Worm (Caenorhabditis elegans) whole organism, early embryonic: ENCODE data around the gene henn-1.

Source experiments
- B0310.2 ChIP-seq: sonication (generic microtip); optimal IDR thresholded peaks from 2 replicates; lab custom pipeline; 2016; ENCODE audit warnings: mild to moderate bottlenecking, missing genetic modification characterization, missing compliant biosample characterization
- F13C5.2 ChIP-seq: sonication (generic microtip); optimal IDR thresholded peaks from 2 replicates; lab custom pipeline; 2017; ENCODE audit warnings: mild to moderate bottlenecking, missing genetic modification characterization, inconsistent platforms, missing compliant biosample characterization
- aly-1 ChIP-seq: sonication (generic microtip); optimal IDR thresholded peaks from 2 replicates; lab custom pipeline; 2016; ENCODE audit warnings: missing genetic modification characterization, missing compliant biosample characterization
- ama-1 ChIP-seq: fragments of 150-350 bp; optimal IDR thresholded peaks from 2 replicates; lab custom pipeline; 2014
- ceh-13 ChIP-seq: fragments of 200-800 bp; sonication (Bioruptor generic); optimal IDR thresholded peaks from 2 replicates; lab custom pipeline; 2018; ENCODE audit warnings: mild to moderate bottlenecking, missing genetic modification characterization, missing compliant biosample characterization
- ceh-36 ChIP-seq: sonication (generic microtip); optimal IDR thresholded peaks from 2 replicates; lab custom pipeline; 2016; ENCODE audit warnings: missing genetic modification characterization, inconsistent platforms, missing compliant biosample characterization
- ets-7 ChIP-seq: sonication (generic microtip); optimal IDR thresholded peaks from 2 replicates; lab custom pipeline; 2016; ENCODE audit warnings: missing genotype, missing genetic modification characterization, missing compliant biosample characterization
- flt-1 ChIP-seq: fragments of 200-800 bp; sonication (Bioruptor generic); IDR thresholded peaks from 2 replicates; pipeline ENCODE4 v1.3.6; 2022; ENCODE audit warnings: missing genetic modification characterization, missing compliant biosample characterization
- hmbx-1 ChIP-seq: sonication (generic microtip); optimal IDR thresholded peaks from 2 replicates; lab custom pipeline; 2016; ENCODE audit warnings: mild to moderate bottlenecking, missing genetic modification characterization, missing compliant biosample characterization
- hmg-4 ChIP-seq: fragments of 200-800 bp; sonication (Bioruptor generic); optimal IDR thresholded peaks from 2 replicates; lab custom pipeline; 2018; ENCODE audit warnings: mild to moderate bottlenecking, missing genetic modification characterization, missing compliant biosample characterization
- hnd-1 ChIP-seq: sonication (generic microtip); optimal IDR thresholded peaks from 2 replicates; lab custom pipeline; 2016; ENCODE audit warnings: missing genetic modification characterization, missing compliant biosample characterization
- pes-1 ChIP-seq: fragments of 200-800 bp; sonication (Bioruptor generic); IDR thresholded peaks from 2 replicates; pipeline ENCODE4 v1.3.6; 2022; ENCODE audit warnings: missing genetic modification reagents, missing genetic modification characterization, missing compliant biosample characterization
- scrt-1 ChIP-seq: fragments of 200-800 bp; sonication (Bioruptor generic); IDR thresholded peaks from 2 replicates; pipeline ENCODE4 v1.3.6; 2022; ENCODE audit warnings: missing genetic modification characterization, missing compliant biosample characterization
- sea-1 ChIP-seq: fragments of 200-800 bp; sonication (Bioruptor generic); conservative IDR thresholded peaks from 2 replicates; pipeline ENCODE4 v1.3.6; 2022; ENCODE audit warnings: missing genetic modification characterization, missing compliant biosample characterization
- tbx-11 ChIP-seq: fragments of 200-800 bp; sonication (Bioruptor generic); IDR thresholded peaks from 2 replicates; pipeline ENCODE4 v1.3.6; 2022; ENCODE audit warnings: missing genetic modification characterization, missing compliant biosample characterization
- tbx-37 ChIP-seq: fragments of 200-800 bp; sonication (Bioruptor generic); conservative IDR thresholded peaks from 2 replicates; pipeline ENCODE4 v1.3.6; 2022; ENCODE audit warnings: missing genetic modification reagents, missing genetic modification characterization, missing compliant biosample characterization
- tra-4 ChIP-seq: sonication (generic microtip); optimal IDR thresholded peaks from 2 replicates; lab custom pipeline; 2017; ENCODE audit warnings: missing genetic modification characterization, missing compliant biosample characterization

Gene henn-1

ce11 chrIII:8232634-8233033 is at the start of gene henn-1:
henn-1 (plus strand) TSS chrIII:8232651.
- no peak for TF ChIP-seq tbx-37 (GFP tag; lab: Robert Waterston, UW)
- no peak for TF ChIP-seq aly-1 (tag; lab: Kevin White, UChicago)
- no peak for TF ChIP-seq hnd-1 (tag; lab: Kevin White, UChicago)
- no peak for TF ChIP-seq hmg-4 (GFP tag; lab: Kevin White, UChicago)
- no peak for TF ChIP-seq ceh-36 (tag; lab: Kevin White, UChicago)
- no peak for TF ChIP-seq tra-4 (tag; lab: Kevin White, UChicago)
- TF ChIP-seq ama-1 (lab: Kevin White, UChicago): no peak
- no peak for TF ChIP-seq hmbx-1 (tag; lab: Kevin White, UChicago)
- no peak for TF ChIP-seq flt-1 (GFP tag; lab: Robert Waterston, UW)
- no peak for TF ChIP-seq pes-1 (GFP tag; lab: Robert Waterston, UW)
- TF ChIP-seq scrt-1 (GFP tag; lab: Robert Waterston, UW): no peak
- no peak for TF ChIP-seq ets-7 (tag; lab: Kevin White, UChicago)
- no peak for TF ChIP-seq tbx-11 (GFP tag; lab: Robert Waterston, UW)
- TF ChIP-seq sea-1: no peak
- TF ChIP-seq F13C5.2: no peak
- TF ChIP-seq B0310.2 (tag; lab: Kevin White, UChicago): no peak
- no peak for TF ChIP-seq ceh-13 (GFP tag; lab: Kevin White, UChicago)

DNA sequence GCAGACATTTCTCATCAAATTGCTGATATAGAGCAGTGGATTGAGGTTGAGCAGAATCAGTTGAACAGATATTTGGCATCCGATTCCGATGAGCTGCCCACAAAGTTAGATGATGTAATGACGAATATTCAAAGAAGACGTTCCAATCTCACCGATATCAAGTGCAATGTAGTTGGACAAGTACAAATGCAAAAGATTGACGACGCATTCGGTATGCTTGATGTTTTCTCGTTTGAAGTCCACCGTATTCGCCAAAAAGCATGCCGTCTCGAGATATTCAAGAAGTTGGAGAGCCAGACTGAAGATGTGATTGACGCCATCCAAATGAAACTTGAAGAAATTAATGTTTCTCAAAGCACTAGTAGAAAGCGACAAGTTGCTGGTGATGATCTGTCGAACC is 47.3 kb upstream of the henn-1 start:
- TF ChIP-seq ceh-36 (tag; lab: Kevin White, UChicago): no peak
- TF ChIP-seq ceh-13 (GFP tag; lab: Kevin White, UChicago): no peak
- TF ChIP-seq tbx-11 (GFP tag; lab: Robert Waterston, UW): no peak
- no peak for TF ChIP-seq tbx-37 (GFP tag; lab: Robert Waterston, UW)
- TF ChIP-seq pes-1 (GFP tag; lab: Robert Waterston, UW): no peak
- no peak for TF ChIP-seq B0310.2 (tag; lab: Kevin White, UChicago)
- no peak for TF ChIP-seq flt-1 (GFP tag; lab: Robert Waterston, UW)
- no peak for TF ChIP-seq hmbx-1 (tag; lab: Kevin White, UChicago)
- TF ChIP-seq sea-1: no peak

DNA sequence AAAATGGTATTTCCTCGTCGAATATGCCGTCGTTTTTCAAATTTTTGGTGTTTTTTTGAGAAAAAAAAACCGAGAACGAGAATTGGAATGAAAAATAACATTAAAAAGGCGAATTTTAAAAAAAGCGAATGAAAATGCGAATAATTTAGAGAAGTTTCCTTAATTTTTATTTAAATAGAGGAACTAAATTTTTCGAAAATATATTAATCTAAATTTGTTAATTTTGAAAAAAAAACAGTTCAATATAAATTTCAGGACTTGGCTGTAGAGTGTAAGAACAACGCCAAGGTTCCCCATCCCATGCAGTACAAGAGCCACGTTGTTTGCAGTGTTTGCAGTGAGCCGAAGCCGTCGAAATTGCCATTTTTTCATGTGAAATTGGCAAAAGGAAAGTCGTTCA is 41.9 kb upstream of the henn-1 start, which contains the start of gene C50C3.19:
TSS of gene C50C3.19 (plus strand) at position 301 of the 400 bp plus-strand sequence.
- TF ChIP-seq B0310.2 (tag; lab: Kevin White, UChicago) (no peak), ceh-36 (tag; lab: Kevin White, UChicago) (no peak), F13C5.2 (no peak), aly-1 (tag; lab: Kevin White, UChicago) (no peak), sea-1 (no peak), hmbx-1 (tag; lab: Kevin White, UChicago) (no peak), tra-4 (tag; lab: Kevin White, UChicago) (no peak), hnd-1 (tag; lab: Kevin White, UChicago) (no peak), ets-7 (tag; lab: Kevin White, UChicago) (no peak), tbx-11 (GFP tag; lab: Robert Waterston, UW) (no peak), tbx-37 (GFP tag; lab: Robert Waterston, UW) (no peak), flt-1 (GFP tag; lab: Robert Waterston, UW) (no peak), ama-1 (lab: Kevin White, UChicago) (no peak), pes-1 (GFP tag; lab: Robert Waterston, UW) (no peak), scrt-1 (GFP tag; lab: Robert Waterston, UW) (no peak), ceh-13 (GFP tag; lab: Kevin White, UChicago) (no peak), hmg-4 (GFP tag; lab: Kevin White, UChicago) (no peak)

DNA sequence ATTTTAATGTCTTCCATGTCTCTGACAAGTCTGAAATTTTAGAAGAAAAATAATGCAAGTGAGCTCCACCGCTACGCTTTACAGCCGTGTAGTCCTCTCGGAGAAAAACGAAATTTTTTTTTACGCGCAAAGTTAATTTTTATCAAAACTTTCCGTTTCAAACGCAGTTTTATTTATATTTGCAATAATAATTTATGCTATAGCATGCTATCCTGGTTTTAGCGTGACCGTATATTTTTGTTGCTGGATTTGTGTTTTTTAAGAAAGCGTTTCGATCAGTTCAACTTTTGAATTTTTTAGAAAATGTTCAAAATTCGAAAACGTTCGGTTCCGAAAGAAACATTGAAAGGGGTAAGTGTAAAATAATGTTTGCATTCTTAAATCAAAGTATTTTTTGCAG is 40.8 kb upstream of the henn-1 start, which contains the start of gene C50C3.1:
TSS of gene C50C3.1 (plus strand) at position 301 of the 400 bp plus-strand sequence.
- TF ChIP-seq sea-1 (no peak), ama-1 (lab: Kevin White, UChicago) (no peak), B0310.2 (tag; lab: Kevin White, UChicago) (no peak), ceh-13 (GFP tag; lab: Kevin White, UChicago) (no peak), pes-1 (GFP tag; lab: Robert Waterston, UW) (no peak), hmg-4 (GFP tag; lab: Kevin White, UChicago) (no peak), F13C5.2 (no peak), scrt-1 (GFP tag; lab: Robert Waterston, UW) (no peak), tra-4 (tag; lab: Kevin White, UChicago) (no peak), aly-1 (tag; lab: Kevin White, UChicago) (no peak), ceh-36 (tag; lab: Kevin White, UChicago) (no peak), hnd-1 (tag; lab: Kevin White, UChicago) (no peak), ets-7 (tag; lab: Kevin White, UChicago) (no peak), tbx-11 (GFP tag; lab: Robert Waterston, UW) (no peak), hmbx-1 (tag; lab: Kevin White, UChicago) (no peak), flt-1 (GFP tag; lab: Robert Waterston, UW) (no peak), tbx-37 (GFP tag; lab: Robert Waterston, UW) (no peak)

DNA sequence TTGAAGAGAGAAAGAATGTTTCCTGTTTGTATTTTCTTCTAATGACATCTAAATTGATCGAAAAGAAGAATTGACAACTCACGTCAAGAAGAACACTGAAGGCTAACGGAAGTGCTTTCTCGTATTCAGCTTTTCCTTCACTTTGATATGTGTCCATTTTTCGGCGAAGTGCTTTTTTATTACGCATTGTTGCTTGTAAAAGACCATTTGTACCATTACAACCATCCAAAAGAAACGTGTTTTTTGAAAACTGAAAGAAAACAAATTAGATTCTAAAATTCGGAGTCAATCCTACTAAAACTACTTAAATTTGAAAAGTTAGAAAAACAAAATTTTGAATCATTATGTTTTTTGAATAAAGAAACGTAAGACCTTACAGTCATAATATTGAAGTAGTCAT is 33.4 kb upstream of the henn-1 start:
- TF ChIP-seq hmbx-1 (tag; lab: Kevin White, UChicago) (no peak), pes-1 (GFP tag; lab: Robert Waterston, UW) (no peak), tbx-37 (GFP tag; lab: Robert Waterston, UW) (no peak), hnd-1 (tag; lab: Kevin White, UChicago) (no peak), hmg-4 (GFP tag; lab: Kevin White, UChicago) (no peak), scrt-1 (GFP tag; lab: Robert Waterston, UW) (no peak), flt-1 (GFP tag; lab: Robert Waterston, UW) (no peak), tra-4 (tag; lab: Kevin White, UChicago) (no peak), tbx-11 (GFP tag; lab: Robert Waterston, UW) (no peak), sea-1 (no peak), B0310.2 (tag; lab: Kevin White, UChicago) (no peak), ets-7 (tag; lab: Kevin White, UChicago) (no peak), ama-1 (lab: Kevin White, UChicago) (no peak), ceh-13 (GFP tag; lab: Kevin White, UChicago) (no peak), aly-1 (tag; lab: Kevin White, UChicago) (no peak), ceh-36 (tag; lab: Kevin White, UChicago) (no peak), F13C5.2 (no peak)

DNA sequence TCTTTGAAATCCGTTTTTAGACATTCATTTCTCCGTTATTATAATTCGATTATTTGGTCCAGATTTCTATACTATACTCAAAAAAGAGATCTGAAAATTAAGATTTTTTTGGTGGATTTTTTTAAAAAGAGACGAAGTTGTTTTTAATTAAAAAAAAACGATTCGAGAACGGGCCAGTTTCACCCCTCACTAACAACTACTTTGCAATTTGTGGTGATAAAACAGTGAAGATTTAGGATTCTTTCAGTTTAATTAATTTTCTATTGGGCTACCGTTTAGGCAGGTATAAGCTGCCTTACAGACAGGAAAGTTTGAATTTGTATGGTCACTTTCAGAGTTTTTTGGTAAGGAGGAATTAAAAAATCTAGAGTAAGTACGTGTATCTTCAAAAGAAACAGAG is 31.3 kb upstream of the henn-1 start, which contains the start of gene unc-36:
TSS of gene unc-36 (minus strand) at position 101 of the 400 bp plus-strand sequence.
- TF ChIP-seq flt-1 (GFP tag; lab: Robert Waterston, UW) (no peak), pes-1 (GFP tag; lab: Robert Waterston, UW) (no peak), aly-1 (tag; lab: Kevin White, UChicago) (no peak), tbx-37 (GFP tag; lab: Robert Waterston, UW) (no peak), hmbx-1 (tag; lab: Kevin White, UChicago) (no peak), ets-7 (tag; lab: Kevin White, UChicago) (no peak), ceh-13 (GFP tag; lab: Kevin White, UChicago) (no peak), B0310.2 (tag; lab: Kevin White, UChicago) (no peak), ceh-36 (tag; lab: Kevin White, UChicago) (no peak)
